Worm (Caenorhabditis elegans): Measurements from ENCODE around the gene lin-54.
A peak's percentile ranks its signal among the peaks of the same experiment; 100 is the strongest.

lin-54 gene

DNA sequence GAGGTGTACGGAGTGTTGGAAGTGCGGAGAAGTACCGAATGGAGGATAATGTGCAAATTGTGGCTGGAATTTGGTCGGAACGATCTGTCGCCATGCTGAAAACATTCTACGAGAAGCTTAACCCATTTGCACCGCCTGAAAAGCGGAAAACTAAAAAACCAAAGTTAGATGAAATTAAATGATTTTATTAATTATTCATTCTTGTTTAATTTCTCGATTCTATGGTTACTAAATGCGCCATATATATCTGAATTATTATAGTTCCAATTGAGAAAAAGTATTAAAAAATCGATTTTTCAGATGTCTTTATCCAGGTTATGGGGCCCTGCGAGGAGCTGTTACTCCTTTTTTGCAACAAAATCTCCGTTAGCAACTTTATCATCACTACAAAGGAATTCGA, 3.2 kb downstream of the lin-54 start, which contains the start of gene cox-11:
TSS of gene cox-11 (plus strand) at position 301 of the 400 bp plus-strand sequence.
- TF ChIP-seq scrt-1 (GFP tag; IDR thresholded peaks at IDR 0.05) (0 out of 2 replicates have a peak, but pooled peaks have one; percentile 7), hmbx-1 (tag; optimal IDR thresholded peaks at IDR 0.05) (no peak)

DNA sequence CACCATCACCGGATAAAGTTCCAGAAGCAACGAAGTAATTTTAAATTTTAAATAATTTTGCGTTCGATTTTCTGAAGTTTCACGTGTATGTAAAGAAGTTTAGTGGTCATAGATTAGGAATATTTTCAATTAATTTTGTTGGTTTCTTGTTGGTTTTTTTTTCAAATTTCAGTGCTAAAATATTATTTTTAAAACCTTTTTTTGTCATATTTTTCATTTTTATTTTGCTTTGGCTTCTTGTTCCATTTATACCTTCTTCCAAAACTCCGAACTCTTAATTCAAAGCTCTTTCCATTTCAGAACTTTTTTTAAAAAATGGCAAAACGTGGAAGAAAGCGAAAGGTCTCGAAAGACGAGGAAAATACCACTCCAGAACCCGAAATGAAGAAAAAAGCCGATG, 6.1 kb downstream of the lin-54 start, which contains the start of gene JC8.7:
TSS of gene JC8.7 (plus strand) at position 301 of the 400 bp plus-strand sequence.
- no peak for TF ChIP-seq sea-1 (GFP tag; conservative IDR thresholded peaks at IDR 0.05)
- no peak for TF ChIP-seq scrt-1 (GFP tag; IDR thresholded peaks at IDR 0.05)
- TF ChIP-seq hmbx-1 (tag; optimal IDR thresholded peaks at IDR 0.05) = no peak
- no peak for TF ChIP-seq flt-1 (GFP tag; IDR thresholded peaks at IDR 0.05)
- no peak for TF ChIP-seq ceh-13 (GFP tag; optimal IDR thresholded peaks at IDR 0.05)
- no peak for TF ChIP-seq hnd-1 (tag; optimal IDR thresholded peaks at IDR 0.05)
- no peak for TF ChIP-seq B0310.2 (tag; optimal IDR thresholded peaks at IDR 0.05)
- TF ChIP-seq tbx-37 (GFP tag; conservative IDR thresholded peaks at IDR 0.05) = no peak
- TF ChIP-seq hmg-4 (GFP tag; optimal IDR thresholded peaks at IDR 0.05) = no peak
- TF ChIP-seq ets-7 (tag; optimal IDR thresholded peaks at IDR 0.05) = no peak
- no peak for TF ChIP-seq aly-1 (tag; optimal IDR thresholded peaks at IDR 0.05)
- no peak for TF ChIP-seq tra-4 (tag; optimal IDR thresholded peaks at IDR 0.05)
- no peak for TF ChIP-seq ama-1 (optimal IDR thresholded peaks at IDR 0.05)
- no peak for TF ChIP-seq pes-1 (GFP tag; IDR thresholded peaks at IDR 0.05)

DNA sequence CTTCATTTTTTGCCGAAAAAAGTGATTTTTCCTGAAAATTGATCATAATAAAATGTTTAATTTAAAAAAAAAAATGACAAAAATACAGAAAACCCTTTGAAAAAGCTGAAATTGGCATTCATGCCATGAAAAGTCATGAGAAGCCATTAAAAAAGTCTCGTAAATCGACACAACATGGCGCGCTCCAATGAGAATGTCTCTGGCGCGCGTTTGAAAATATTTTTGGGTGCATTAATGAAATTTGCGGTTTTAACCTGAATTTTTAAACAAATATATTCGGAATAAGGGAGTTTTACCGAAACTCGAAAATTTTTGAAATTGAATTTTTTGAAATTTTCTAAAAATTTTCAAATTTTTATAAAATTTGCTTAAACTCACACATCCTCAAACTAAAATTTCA, 6.9 kb downstream of the lin-54 start:
- TF ChIP-seq tra-4 (tag; optimal IDR thresholded peaks at IDR 0.05) (no peak), ets-7 (tag; optimal IDR thresholded peaks at IDR 0.05) (no peak), sea-1 (GFP tag; conservative IDR thresholded peaks at IDR 0.05) (no peak), pes-1 (GFP tag; IDR thresholded peaks at IDR 0.05) (no peak), ceh-13 (GFP tag; optimal IDR thresholded peaks at IDR 0.05) (no peak), ama-1 (optimal IDR thresholded peaks at IDR 0.05) (no peak), ceh-36 (tag; optimal IDR thresholded peaks at IDR 0.05) (no peak), hmg-4 (GFP tag; optimal IDR thresholded peaks at IDR 0.05) (no peak), aly-1 (tag; optimal IDR thresholded peaks at IDR 0.05) (no peak)

DNA sequence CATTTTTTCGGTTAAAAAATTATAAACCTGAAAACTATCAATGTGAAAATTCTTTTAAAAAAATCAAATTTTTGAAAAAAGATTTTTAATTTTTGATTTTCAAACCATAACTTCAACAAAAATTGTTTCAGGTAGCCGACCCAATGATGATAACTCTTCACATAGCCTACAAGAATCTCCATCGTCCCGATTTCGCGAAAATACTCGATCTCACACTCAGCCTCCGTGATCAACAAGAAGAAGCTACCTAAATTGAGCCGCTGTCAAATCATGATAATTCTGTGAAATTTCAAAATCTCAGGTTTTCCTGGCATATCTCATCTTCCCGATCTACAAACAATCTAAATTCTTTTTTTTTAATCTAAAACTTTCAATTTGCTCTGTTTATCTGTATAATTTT, 9.4 kb downstream of the lin-54 start:
- no peak for TF ChIP-seq ceh-36 (tag; optimal IDR thresholded peaks at IDR 0.05)
- no peak for TF ChIP-seq hnd-1 (tag; optimal IDR thresholded peaks at IDR 0.05)
- no peak for TF ChIP-seq hmg-4 (GFP tag; optimal IDR thresholded peaks at IDR 0.05)
- TF ChIP-seq hmbx-1 (tag; optimal IDR thresholded peaks at IDR 0.05) = no peak
- no peak for TF ChIP-seq flt-1 (GFP tag; IDR thresholded peaks at IDR 0.05)
- TF ChIP-seq F13C5.2 (tag; optimal IDR thresholded peaks at IDR 0.05) = no peak
- no peak for TF ChIP-seq tra-4 (tag; optimal IDR thresholded peaks at IDR 0.05)
- no peak for TF ChIP-seq sea-1 (GFP tag; conservative IDR thresholded peaks at IDR 0.05)
- no peak for TF ChIP-seq ama-1 (optimal IDR thresholded peaks at IDR 0.05)
- TF ChIP-seq aly-1 (tag; optimal IDR thresholded peaks at IDR 0.05) = no peak

DNA sequence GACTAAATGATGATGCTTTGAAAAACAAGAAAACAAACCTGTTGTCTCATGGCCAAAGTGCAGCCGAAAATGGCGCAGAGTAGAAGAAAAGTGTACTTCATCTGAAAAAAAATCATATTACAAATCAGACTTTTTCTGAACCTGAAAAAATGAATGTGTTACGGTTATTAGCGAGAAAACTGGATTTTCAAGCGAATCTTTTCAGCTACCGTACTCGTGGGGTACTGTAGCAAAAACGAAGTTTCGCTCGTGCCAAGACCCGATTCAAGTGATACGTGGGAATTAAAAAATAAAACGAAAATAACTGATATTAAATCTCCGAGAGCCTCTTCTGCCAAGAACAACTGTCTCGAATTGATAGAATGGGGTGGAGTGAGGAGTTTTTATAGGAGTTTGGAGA, 11.4 kb downstream of the lin-54 start, which contains the start of gene ttr-51:
TSS of gene ttr-51 (minus strand) at position 101 of the 400 bp plus-strand sequence.
- no peak for TF ChIP-seq tra-4 (tag; optimal IDR thresholded peaks at IDR 0.05)
- TF ChIP-seq sea-1 (GFP tag; conservative IDR thresholded peaks at IDR 0.05) = no peak
- TF ChIP-seq hmbx-1 (tag; optimal IDR thresholded peaks at IDR 0.05) = no peak
- TF ChIP-seq ets-7 (tag; optimal IDR thresholded peaks at IDR 0.05) = no peak
- TF ChIP-seq pes-1 (GFP tag; IDR thresholded peaks at IDR 0.05) = no peak
- no peak for TF ChIP-seq tbx-37 (GFP tag; conservative IDR thresholded peaks at IDR 0.05)
- no peak for TF ChIP-seq B0310.2 (tag; optimal IDR thresholded peaks at IDR 0.05)
- no peak for TF ChIP-seq ceh-13 (GFP tag; optimal IDR thresholded peaks at IDR 0.05)
- TF ChIP-seq scrt-1 (GFP tag; IDR thresholded peaks at IDR 0.05) = no peak
- TF ChIP-seq ama-1 (optimal IDR thresholded peaks at IDR 0.05) = no peak
- no peak for TF ChIP-seq flt-1 (GFP tag; IDR thresholded peaks at IDR 0.05)
- TF ChIP-seq hmg-4 (GFP tag; optimal IDR thresholded peaks at IDR 0.05) = no peak
- no peak for TF ChIP-seq hnd-1 (tag; optimal IDR thresholded peaks at IDR 0.05)
- no peak for TF ChIP-seq tbx-11 (GFP tag; IDR thresholded peaks at IDR 0.05)
- no peak for TF ChIP-seq ceh-36 (tag; optimal IDR thresholded peaks at IDR 0.05)
- no peak for TF ChIP-seq aly-1 (tag; optimal IDR thresholded peaks at IDR 0.05)
- no peak for TF ChIP-seq F13C5.2 (tag; optimal IDR thresholded peaks at IDR 0.05)

DNA sequence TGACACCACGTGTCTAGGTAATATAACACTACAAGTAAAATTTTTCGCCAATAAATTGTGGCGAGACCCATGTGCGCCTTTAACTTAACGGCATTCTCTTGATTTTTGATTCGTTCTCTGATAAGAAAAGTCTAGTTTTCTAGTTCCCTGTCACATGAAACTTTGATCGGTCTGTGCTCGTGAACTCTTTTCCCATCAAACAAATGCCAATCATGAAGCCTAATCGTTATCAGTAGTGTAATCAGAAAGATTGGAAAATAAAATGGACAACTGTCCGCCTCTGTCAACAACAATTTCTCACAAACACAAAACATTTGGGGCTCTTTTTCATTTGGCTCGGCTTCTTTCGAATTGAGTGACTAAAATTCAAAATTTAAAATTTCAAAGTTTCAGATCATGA, 13.0 kb downstream of the lin-54 start, which contains the start of gene ttr-45:
TSS of gene ttr-45 (plus strand) at position 385 of the 400 bp plus-strand sequence.
- TF ChIP-seq tra-4 (tag; optimal IDR thresholded peaks at IDR 0.05) (no peak), sea-1 (GFP tag; conservative IDR thresholded peaks at IDR 0.05) (no peak), B0310.2 (tag; optimal IDR thresholded peaks at IDR 0.05) (no peak), F13C5.2 (tag; optimal IDR thresholded peaks at IDR 0.05) (no peak), pes-1 (GFP tag; IDR thresholded peaks at IDR 0.05) (no peak), scrt-1 (GFP tag; IDR thresholded peaks at IDR 0.05) (no peak), ama-1 (optimal IDR thresholded peaks at IDR 0.05) (no peak)

DNA sequence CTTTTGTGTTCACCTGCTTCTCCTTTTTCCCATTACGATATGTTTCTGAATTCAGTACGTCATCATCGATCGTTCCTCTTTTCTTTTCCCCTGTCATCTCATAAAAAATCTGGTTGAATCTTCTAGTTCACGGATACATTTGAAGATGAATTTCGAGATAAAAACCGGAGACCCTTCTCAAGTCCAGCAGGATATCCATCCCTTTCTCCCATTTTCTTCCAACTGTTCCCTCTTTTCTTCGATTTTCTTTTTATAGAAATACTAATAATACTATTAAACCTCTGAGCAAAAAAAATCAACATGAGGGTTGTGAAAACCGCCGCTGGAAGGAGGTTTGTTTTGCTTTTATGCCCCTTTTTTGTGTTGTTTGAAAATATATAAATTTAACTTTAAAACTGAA, 15.0 kb downstream of the lin-54 start, which contains the start of gene bus-12:
TSS of gene bus-12 (plus strand) at position 301 of the 400 bp plus-strand sequence.
- TF ChIP-seq ceh-36 (tag; optimal IDR thresholded peaks at IDR 0.05) (no peak), flt-1 (GFP tag; IDR thresholded peaks at IDR 0.05) (no peak), hmbx-1 (tag; optimal IDR thresholded peaks at IDR 0.05) (no peak), F13C5.2 (tag; optimal IDR thresholded peaks at IDR 0.05) (no peak), ama-1 (optimal IDR thresholded peaks at IDR 0.05) (no peak), tbx-37 (GFP tag; conservative IDR thresholded peaks at IDR 0.05) (no peak), hnd-1 (tag; optimal IDR thresholded peaks at IDR 0.05) (no peak), sea-1 (GFP tag; conservative IDR thresholded peaks at IDR 0.05) (no peak), hmg-4 (GFP tag; optimal IDR thresholded peaks at IDR 0.05) (no peak), ets-7 (tag; optimal IDR thresholded peaks at IDR 0.05) (no peak), aly-1 (tag; optimal IDR thresholded peaks at IDR 0.05) (no peak), B0310.2 (tag; optimal IDR thresholded peaks at IDR 0.05) (no peak), pes-1 (GFP tag; IDR thresholded peaks at IDR 0.05) (no peak), tra-4 (tag; optimal IDR thresholded peaks at IDR 0.05) (no peak), ceh-13 (GFP tag; optimal IDR thresholded peaks at IDR 0.05) (no peak)

DNA sequence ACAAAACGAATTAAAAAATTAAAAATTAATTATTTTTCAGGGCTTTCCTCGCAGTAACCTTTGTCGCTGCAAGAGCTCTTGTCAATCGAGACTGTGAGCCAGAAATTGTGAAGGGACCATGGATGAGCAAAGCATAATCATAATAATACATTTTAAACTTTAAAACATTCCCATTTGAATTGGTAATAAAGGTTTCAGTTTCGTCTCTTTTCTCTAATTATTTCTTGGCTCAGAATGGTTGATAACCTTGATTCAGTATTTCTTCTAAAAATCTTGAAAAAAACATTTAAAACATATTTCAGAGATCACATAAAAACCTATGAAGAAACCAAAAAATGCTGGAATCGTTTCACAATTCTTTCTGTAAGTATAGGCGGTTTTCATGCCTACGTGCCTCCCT, 18.0 kb downstream of the lin-54 start, which contains the start of gene JC8.16:
TSS of gene JC8.16 (plus strand) at position 301 of the 400 bp plus-strand sequence.
- no peak for TF ChIP-seq flt-1 (GFP tag; IDR thresholded peaks at IDR 0.05)
- TF ChIP-seq tbx-11 (GFP tag; IDR thresholded peaks at IDR 0.05) = no peak
- TF ChIP-seq tra-4 (tag; optimal IDR thresholded peaks at IDR 0.05) = no peak
- no peak for TF ChIP-seq scrt-1 (GFP tag; IDR thresholded peaks at IDR 0.05)
- no peak for TF ChIP-seq ets-7 (tag; optimal IDR thresholded peaks at IDR 0.05)
- TF ChIP-seq ama-1 (optimal IDR thresholded peaks at IDR 0.05) = no peak
- TF ChIP-seq hmg-4 (GFP tag; optimal IDR thresholded peaks at IDR 0.05) = no peak
- TF ChIP-seq B0310.2 (tag; optimal IDR thresholded peaks at IDR 0.05) = no peak
- TF ChIP-seq ceh-36 (tag; optimal IDR thresholded peaks at IDR 0.05) = no peak
- TF ChIP-seq hmbx-1 (tag; optimal IDR thresholded peaks at IDR 0.05) = no peak
- TF ChIP-seq ceh-13 (GFP tag; optimal IDR thresholded peaks at IDR 0.05) = no peak
- no peak for TF ChIP-seq F13C5.2 (tag; optimal IDR thresholded peaks at IDR 0.05)
- no peak for TF ChIP-seq sea-1 (GFP tag; conservative IDR thresholded peaks at IDR 0.05)
- no peak for TF ChIP-seq pes-1 (GFP tag; IDR thresholded peaks at IDR 0.05)
- TF ChIP-seq aly-1 (tag; optimal IDR thresholded peaks at IDR 0.05) = no peak
- TF ChIP-seq tbx-37 (GFP tag; conservative IDR thresholded peaks at IDR 0.05) = no peak
- TF ChIP-seq hnd-1 (tag; optimal IDR thresholded peaks at IDR 0.05) = no peak

Measured in whole organism, early embryonic.